Worm (Caenorhabditis elegans): Measurements from ENCODE around the gene sss-1.

The sss-1 gene

DNA sequence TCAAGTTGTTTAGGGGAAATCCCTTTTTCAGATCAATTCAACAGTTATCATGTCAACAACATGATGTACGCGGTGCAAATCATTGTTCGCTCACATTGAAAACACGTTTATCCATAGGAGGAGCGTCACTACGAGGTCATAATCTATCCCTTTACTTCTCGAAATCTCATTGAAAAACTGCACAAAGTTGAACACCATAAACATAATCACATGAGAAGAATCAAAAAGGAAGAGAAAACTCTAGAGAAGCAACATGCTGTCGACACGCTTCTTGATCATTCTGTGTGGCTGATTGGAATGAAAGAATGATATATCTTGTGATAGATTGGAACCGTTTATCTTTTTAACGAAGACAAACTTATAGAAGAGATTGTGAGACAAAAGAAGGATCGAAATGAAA, 25.6 kb downstream of the sss-1 start:
- TF ChIP-seq D1046.2 (GFP tag; IDR thresholded peaks at IDR 0.05) (no peak), nhr-76 (tag; optimal IDR thresholded peaks at IDR 0.05) (no peak), nhr-28 (tag; optimal IDR thresholded peaks at IDR 0.05) (peak; percentile 92), dpl-1 (GFP tag; optimal IDR thresholded peaks at IDR 0.05) (peak; percentile 49), ceh-62 (tag; optimal IDR thresholded peaks at IDR 0.05) (no peak), nhr-41 (GFP tag; IDR thresholded peaks at IDR 0.05) (no peak), T20F7.1 (GFP tag; optimal IDR thresholded peaks at IDR 0.05) (peak; percentile 29), spr-1 (tag; optimal IDR thresholded peaks at IDR 0.05) (no peak), Y5F2A.4 (GFP tag; optimal IDR thresholded peaks at IDR 0.05) (no peak), skn-1 (tag; optimal IDR thresholded peaks at IDR 0.05) (no peak), dmd-8 (GFP tag; IDR thresholded peaks at IDR 0.05) (no peak), set-16 (GFP tag; IDR thresholded peaks at IDR 0.05) (no peak), nhr-25 (tag; optimal IDR thresholded peaks at IDR 0.05; ENCODE audit: borderline replicate concordance, insufficient read depth) (peak; percentile 49), daf-8 (GFP tag; IDR thresholded peaks at IDR 0.05) (no peak), mep-1 (tag; optimal IDR thresholded peaks at IDR 0.05) (peak; percentile 59), hif-1 (tag; optimal IDR thresholded peaks at IDR 0.05) (no peak), zag-1 (tag; optimal IDR thresholded peaks at IDR 0.05) (no peak), fkh-10 (GFP tag; optimal IDR thresholded peaks at IDR 0.05) (no peak), ceh-44 (GFP tag; IDR thresholded peaks at IDR 0.05) (no peak), nhr-11 (tag; optimal IDR thresholded peaks at IDR 0.05) (peak; percentile 58), lin-15B (tag; optimal IDR thresholded peaks at IDR 0.05) (no peak), php-3 (GFP tag; IDR thresholded peaks at IDR 0.05) (no peak), F49E8.2 (tag; optimal IDR thresholded peaks at IDR 0.05; ENCODE audit: borderline replicate concordance) (no peak), nhr-77 (tag; optimal IDR thresholded peaks at IDR 0.05) (peak; percentile 12), unc-62 (GFP tag; optimal IDR thresholded peaks at IDR 0.05 in 1 of 2) (peak in 1 of 2 experiments; percentile 98), unc-62 (tag; optimal IDR thresholded peaks at IDR 0.05) (no peak), daf-19 (GFP tag; conservative IDR thresholded peaks at IDR 0.05) (no peak), attf-4 (tag; optimal IDR thresholded peaks at IDR 0.05) (no peak), dmd-9 (GFP tag; IDR thresholded peaks at IDR 0.05) (no peak), jun-1 (tag; optimal IDR thresholded peaks at IDR 0.05) (no peak), mxl-3 (GFP tag; optimal IDR thresholded peaks at IDR 0.05) (peak; percentile 86), zip-2 (tag; optimal IDR thresholded peaks at IDR 0.05) (no peak), tag-97 (GFP tag; IDR thresholded peaks at IDR 0.05) (no peak), gei-8 (GFP tag; optimal IDR thresholded peaks at IDR 0.05) (peak; percentile 75), snpc-4 (tag; optimal IDR thresholded peaks at IDR 0.05) (no peak), mes-2 (tag; optimal IDR thresholded peaks at IDR 0.05; ENCODE audit: poor library complexity, severe bottlenecking) (peak; percentile 41), R02D3.7 (tag; optimal IDR thresholded peaks at IDR 0.05) (no peak), vab-7 (GFP tag; IDR thresholded peaks at IDR 0.05) (no peak), Y75B8A.6 (GFP tag; IDR thresholded peaks at IDR 0.05) (no peak), lim-7 (GFP tag; IDR thresholded peaks at IDR 0.05) (no peak), F26F4.8 (GFP tag; conservative IDR thresholded peaks at IDR 0.05) (no peak), daf-12 (tag; optimal IDR thresholded peaks at IDR 0.05) (no peak), ama-1 (optimal IDR thresholded peaks at IDR 0.05) (no peak), F10B5.3 (tag; optimal IDR thresholded peaks at IDR 0.05) (no peak), ctbp-1 (GFP tag; IDR thresholded peaks at IDR 0.05) (no peak), snpc-1.2 (GFP tag; IDR thresholded peaks at IDR 0.05) (no peak), sdz-12 (GFP tag; optimal IDR thresholded peaks at IDR 0.05) (no peak), ceh-32 (tag; optimal IDR thresholded peaks at IDR 0.05; ENCODE audit: poor library complexity) (no peak), unc-130 (GFP tag; optimal IDR thresholded peaks at IDR 0.05) (no peak), dmd-6 (GFP tag; IDR thresholded peaks at IDR 0.05) (peak; percentile 79), ztf-11 (tag; optimal IDR thresholded peaks at IDR 0.05) (no peak), spr-3 (GFP tag; optimal IDR thresholded peaks at IDR 0.05) (no peak), aly-2 (tag; optimal IDR thresholded peaks at IDR 0.05) (no peak)

Data from whole organism, L4 larva.